Fruit fly (Drosophila melanogaster): ENCODE results near the gene CG1265.

The CG1265 gene

DNA sequence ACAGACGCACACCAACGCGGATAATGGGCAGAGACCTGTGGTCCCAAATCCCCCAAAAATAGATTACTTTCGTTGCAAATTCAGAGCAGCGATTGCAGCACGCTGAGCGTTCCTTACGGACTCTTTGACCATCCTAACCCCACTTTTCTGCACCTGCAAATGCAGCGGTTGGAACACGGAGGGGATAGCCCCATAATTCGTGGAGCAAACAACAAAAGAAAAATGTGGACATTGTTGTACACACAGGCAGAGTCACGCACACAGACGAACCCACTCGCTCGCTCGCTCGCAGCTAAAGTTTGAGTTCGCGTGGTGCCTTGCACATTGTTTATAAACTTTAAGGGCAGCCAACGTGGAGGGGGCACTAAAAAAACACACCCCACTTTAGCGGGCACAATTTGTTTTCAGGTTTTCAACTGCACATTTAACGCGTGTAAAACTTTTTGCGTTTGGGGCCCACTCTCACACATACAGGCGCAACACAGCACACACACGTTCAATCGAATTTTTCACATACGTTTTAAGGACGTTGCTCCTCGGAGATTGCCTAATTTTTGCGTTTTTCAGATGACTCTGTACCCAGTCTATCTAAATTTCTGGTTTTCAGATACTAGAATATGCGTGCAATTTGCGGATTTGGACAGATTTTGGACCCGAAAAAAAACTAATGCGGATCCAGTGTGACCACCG, 820 bp upstream of the CG1265 start (continued):
- TF ChIP-seq sens (GFP tag) (peak; percentile 48), unc-4 (GFP tag; IDR thresholded peaks at IDR 0.05; ENCODE audit: partially characterized antibody) (no peak), aop (GFP tag; IDR thresholded peaks at IDR 0.05) (no peak)

- TF ChIP-seq CG1024 (GFP tag; IDR thresholded peaks at IDR 0.05), result no peak
- peak; percentile 90 for TF ChIP-seq CG13424 (tag; optimal IDR thresholded peaks at IDR 0.05)
- TF ChIP-seq Adf1 (GFP tag; IDR thresholded peaks at IDR 0.05), result peak; percentile 59
- no peak for TF ChIP-seq nerfin-2 (GFP tag; IDR thresholded peaks at IDR 0.05; ENCODE audit: partially characterized antibody)
- TF ChIP-seq ap (GFP tag; IDR thresholded peaks at IDR 0.05), result no peak
- TF ChIP-seq seq (GFP tag; IDR thresholded peaks at IDR 0.05), result peak; percentile 67
- peak; percentile 87 for TF ChIP-seq bab2 (GFP tag; optimal IDR thresholded peaks at IDR 0.05)
- no peak for TF ChIP-seq CG15011 (GFP tag; optimal IDR thresholded peaks at IDR 0.05)
- TF ChIP-seq sim (GFP tag; IDR thresholded peaks at IDR 0.05), result no peak
- TF ChIP-seq CG3726 (GFP tag; IDR thresholded peaks at IDR 0.05), result peak; percentile 64; the same call in 2 of the 3 replicates
- peak; percentile 99 for TF ChIP-seq Ets65A (GFP tag)
- peak; percentile 12 for TF ChIP-seq Dp (GFP tag; optimal IDR thresholded peaks at IDR 0.05)
- peak; percentile 35; the same call in 1 of the 2 replicates for TF ChIP-seq NFAT (GFP tag; IDR thresholded peaks at IDR 0.05)
- TF ChIP-seq dm (GFP tag; optimal IDR thresholded peaks at IDR 0.05), result peak; percentile 82
- peak; percentile 90 for TF ChIP-seq Xbp1 (GFP tag; optimal IDR thresholded peaks at IDR 0.05)
- peak; percentile 59 for TF ChIP-seq croc (GFP tag; conservative IDR thresholded peaks at IDR 0.05)
- TF ChIP-seq CG3838 (GFP tag; optimal IDR thresholded peaks at IDR 0.05), result peak; percentile 64
- peak; percentile 75 for TF ChIP-seq CG33213 (GFP tag; optimal IDR thresholded peaks at IDR 0.05)
- peak; percentile 76 for TF ChIP-seq CG31441 (GFP tag; IDR thresholded peaks at IDR 0.05)
- peak; percentile 23; the same call in 1 of the 3 replicates for TF ChIP-seq B-H1 (GFP tag; IDR thresholded peaks at IDR 0.05)
- TF ChIP-seq Neu2 (GFP tag; optimal IDR thresholded peaks at IDR 0.05; ENCODE audit: borderline replicate concordance), result peak; percentile 48
- TF ChIP-seq Lim3 (GFP tag; IDR thresholded peaks at IDR 0.05), result no peak
- peak; percentile 66 for TF ChIP-seq eyg (GFP tag; optimal IDR thresholded peaks at IDR 0.05)
- no peak for TF ChIP-seq dimm (GFP tag; IDR thresholded peaks at IDR 0.05)
- TF ChIP-seq Fer1 (GFP tag; optimal IDR thresholded peaks at IDR 0.05), result peak; percentile 85
- no peak for TF ChIP-seq CG34224 (GFP tag; IDR thresholded peaks at IDR 0.05; ENCODE audit: partially characterized antibody)
- TF ChIP-seq Jarid2 (GFP tag; optimal IDR thresholded peaks at IDR 0.05), result peak; percentile 21
- peak; percentile 71 for TF ChIP-seq wdn (GFP tag; IDR thresholded peaks at IDR 0.05)
- TF ChIP-seq Xrp1 (GFP tag; IDR thresholded peaks at IDR 0.05), result peak; percentile 80
- TF ChIP-seq caup (GFP tag; optimal IDR thresholded peaks at IDR 0.05; ENCODE audit: severe bottlenecking), result peak; percentile 68
- no peak for TF ChIP-seq Tbp (GFP tag; optimal IDR thresholded peaks at IDR 0.05)
- TF ChIP-seq sens-2 (GFP tag; IDR thresholded peaks at IDR 0.05), result no peak
- TF ChIP-seq Pdp1 (GFP tag; optimal IDR thresholded peaks at IDR 0.05), result peak; percentile 82 to 88
- TF ChIP-seq bigmax (GFP tag; optimal IDR thresholded peaks at IDR 0.05), result no peak
- TF ChIP-seq ash1 (GFP tag; optimal IDR thresholded peaks at IDR 0.05), result no peak
- TF ChIP-seq sd (tag; optimal IDR thresholded peaks at IDR 0.05), result peak; percentile 99
- TF ChIP-seq ken (GFP tag; IDR thresholded peaks at IDR 0.05), result peak; percentile 74; the same call in 2 of the 3 replicates
- TF ChIP-seq CG3995 (GFP tag; optimal IDR thresholded peaks at IDR 0.05), result peak; percentile 63
- TF ChIP-seq lov (optimal IDR thresholded peaks at IDR 0.05), result no peak
- TF ChIP-seq lov (GFP tag; IDR thresholded peaks at IDR 0.05), result 0 out of 3 replicates have a peak, but pooled peaks have one; percentile 21
- no peak for TF ChIP-seq Gsc (GFP tag; IDR thresholded peaks at IDR 0.05)
- peak; percentile 87 for TF ChIP-seq maf-S (GFP tag; optimal IDR thresholded peaks at IDR 0.05)
- TF ChIP-seq Hmx (GFP tag; optimal IDR thresholded peaks at IDR 0.05), result peak; percentile 72
- peak; percentile 22; the same call in 1 of the 2 replicates for TF ChIP-seq CG10959 (GFP tag; IDR thresholded peaks at IDR 0.05)
- TF ChIP-seq yki (optimal IDR thresholded peaks at IDR 0.05), result no peak
- TF ChIP-seq CG6854 (GFP tag; optimal IDR thresholded peaks at IDR 0.05), result no peak
These were observed 4.6 kb downstream of the CG1265 start, which contains the start of the genes CG15011 and CG1309 for dm6 chr3L:4259102-4259558. Gene CG15011, minus strand, starts transcription at chr3L:4259152. Gene CG1309, plus strand, starts transcription at chr3L:4259430.
